Fruit fly (Drosophila melanogaster) whole organism, prepupa: ENCODE results near the gene CG3473.

Experiments
- Blimp-1 ChIP-seq: fragments of 200-800 bp; sonication (Bioruptor generic); optimal IDR thresholded peaks from 3 replicates; lab custom pipeline; 2017; ENCODE audit warnings: missing biosample characterization, missing genetic modification characterization, mild to moderate bottlenecking, moderate library complexity, missing genetic modification reagents
- CG10669 ChIP-seq: fragments of 200-800 bp; sonication (Bioruptor generic); optimal IDR thresholded peaks from 3 replicates; lab custom pipeline; 2018; ENCODE audit warnings: missing biosample characterization, mild to moderate bottlenecking, missing genetic modification characterization, moderate library complexity
- CG11294 ChIP-seq: fragments of 200-800 bp; sonication (Bioruptor generic); IDR thresholded peaks from 2 replicates; pipeline ENCODE4 v1.3.6; 2022; ENCODE audit warnings: missing biosample characterization, missing genetic modification characterization
- CG11762 ChIP-seq: fragments of 200-800 bp; sonication (Bioruptor generic); optimal IDR thresholded peaks from 3 replicates; lab custom pipeline; 2016; ENCODE audit warnings: missing biosample characterization, missing genetic modification characterization; ENCODE audit not compliant: insufficient read depth
- CG11902 ChIP-seq: fragments of 200-800 bp; sonication (Bioruptor generic); optimal IDR thresholded peaks from 3 replicates; lab custom pipeline; 2016; ENCODE audit warnings: missing biosample characterization, missing genetic modification characterization
- CG1621 ChIP-seq: fragments of 200-800 bp; sonication (Bioruptor generic); optimal IDR thresholded peaks from 3 replicates; lab custom pipeline; 2018; ENCODE audit warnings: missing biosample characterization, mild to moderate bottlenecking, missing genetic modification characterization
- CG16779 ChIP-seq: fragments of 200-800 bp; sonication (Bioruptor generic); optimal IDR thresholded peaks from 3 replicates; lab custom pipeline; 2017; ENCODE audit warnings: missing biosample characterization, mild to moderate bottlenecking, missing genetic modification characterization
- CG3032 ChIP-seq: fragments of 200-800 bp; optimal IDR thresholded peaks from 2 replicates; lab custom pipeline; 2019; ENCODE audit warnings: missing biosample characterization, mild to moderate bottlenecking, missing genetic modification characterization, moderate library complexity
- CG31627 ChIP-seq: fragments of 200-800 bp; sonication (Bioruptor generic); optimal IDR thresholded peaks from 3 replicates; lab custom pipeline; 2016; ENCODE audit warnings: missing biosample characterization, missing genetic modification characterization
- CG32006 ChIP-seq: fragments of 200-800 bp; sonication (Bioruptor generic); optimal IDR thresholded peaks from 3 replicates; lab custom pipeline; 2017; ENCODE audit warnings: missing biosample characterization, mild to moderate bottlenecking, missing genetic modification characterization
- CG3919 ChIP-seq: fragments of 200-800 bp; sonication (Bioruptor generic); optimal IDR thresholded peaks from 3 replicates; lab custom pipeline; 2016; ENCODE audit warnings: missing biosample characterization, missing genetic modification characterization
- CG4318 ChIP-seq: fragments of 200-800 bp; sonication (Bioruptor generic); optimal IDR thresholded peaks from 3 replicates; lab custom pipeline; 2017; ENCODE audit warnings: missing biosample characterization, mild to moderate bottlenecking, missing genetic modification characterization
- CG6163 ChIP-seq: fragments of 200-800 bp; sonication (Bioruptor generic); IDR thresholded peaks from 3 replicates; pipeline ENCODE4 v1.3.6; 2022; ENCODE audit warnings: missing biosample characterization, missing genetic modification characterization
- CG6276 ChIP-seq: fragments of 200-800 bp; sonication (Bioruptor generic); optimal IDR thresholded peaks from 2 replicates; lab custom pipeline; 2017; ENCODE audit warnings: missing biosample characterization, mild to moderate bottlenecking, missing genetic modification characterization
- CG6808 ChIP-seq: fragments of 200-800 bp; sonication (Bioruptor generic); optimal IDR thresholded peaks from 3 replicates; lab custom pipeline; 2017; ENCODE audit warnings: missing biosample characterization, missing genetic modification characterization, mild to moderate bottlenecking, moderate library complexity, missing genetic modification reagents
- CG6854 ChIP-seq: fragments of 200-800 bp; sonication (Bioruptor generic); optimal IDR thresholded peaks from 2 replicates; lab custom pipeline; 2017; ENCODE audit warnings: missing biosample characterization, mild to moderate bottlenecking, missing genetic modification characterization
- CG7368 ChIP-seq: fragments of 200-800 bp; sonication (Bioruptor generic); optimal IDR thresholded peaks from 3 replicates; lab custom pipeline; 2016; ENCODE audit warnings: missing biosample characterization, missing genetic modification characterization
- CG8119 ChIP-seq: fragments of 200-800 bp; sonication (Bioruptor generic); IDR thresholded peaks from 3 replicates; pipeline ENCODE4 v1.3.6; 2022; ENCODE audit warnings: missing biosample characterization, missing genetic modification characterization
- CG8319 ChIP-seq: fragments of 200-800 bp; sonication (Bioruptor generic); optimal IDR thresholded peaks from 3 replicates; lab custom pipeline; 2016; ENCODE audit warnings: missing biosample characterization, missing genetic modification characterization
- CG9139 ChIP-seq: fragments of 200-800 bp; sonication (Bioruptor generic); optimal IDR thresholded peaks from 3 replicates; lab custom pipeline; 2017; ENCODE audit warnings: missing biosample characterization, mild to moderate bottlenecking, missing genetic modification characterization
- Eip75B ChIP-seq: fragments of 200-800 bp; sonication (Bioruptor generic); optimal IDR thresholded peaks from 3 replicates; lab custom pipeline; 2016; ENCODE audit warnings: missing biosample characterization, missing genetic modification characterization
- Eip78C ChIP-seq: fragments of 200-800 bp; sonication (Bioruptor generic); peaks from one replicate; lab custom pipeline; 2016; ENCODE audit warnings: missing biosample characterization, missing genetic modification characterization
- Eip93F ChIP-seq: fragments of 200-800 bp; sonication (Bioruptor generic); optimal IDR thresholded peaks from 2 replicates; lab custom pipeline; 2016; ENCODE audit warnings: missing biosample characterization, mild to moderate bottlenecking, missing genetic modification characterization
- Ets21C ChIP-seq: fragments of 200-800 bp; sonication (Bioruptor generic); optimal IDR thresholded peaks from 3 replicates; lab custom pipeline; 2016; ENCODE audit warnings: missing biosample characterization, missing genetic modification characterization
- Ets96B ChIP-seq: fragments of 200-800 bp; optimal IDR thresholded peaks from 2 replicates; lab custom pipeline; 2019; ENCODE audit warnings: missing biosample characterization, mild to moderate bottlenecking, missing genetic modification characterization, moderate library complexity
- Gug ChIP-seq: fragments of 200-800 bp; sonication (Bioruptor generic); IDR thresholded peaks from 2 replicates; pipeline ENCODE4 v1.3.6; 2022; ENCODE audit warnings: missing biosample characterization, missing genetic modification characterization
- Hr38 ChIP-seq: sonication (Bioruptor generic); optimal IDR thresholded peaks from 2 replicates; lab custom pipeline; 2016; ENCODE audit warnings: missing biosample characterization, missing genetic modification characterization
- Hr4 ChIP-seq: fragments of 200-800 bp; sonication (Bioruptor generic); optimal IDR thresholded peaks from 3 replicates; lab custom pipeline; 2016; ENCODE audit warnings: missing biosample characterization, missing genetic modification characterization
- Met ChIP-seq: fragments of 200-800 bp; sonication (Bioruptor generic); optimal IDR thresholded peaks from 3 replicates; lab custom pipeline; 2016; ENCODE audit warnings: missing biosample characterization, missing genetic modification characterization
- OdsH ChIP-seq: fragments of 200-800 bp; sonication (Bioruptor generic); optimal IDR thresholded peaks from 3 replicates; lab custom pipeline; 2016; ENCODE audit warnings: missing biosample characterization, missing genetic modification characterization
- Smox ChIP-seq: fragments of 200-800 bp; sonication (Bioruptor generic); optimal IDR thresholded peaks from 3 replicates; lab custom pipeline; 2016; ENCODE audit warnings: missing biosample characterization, missing genetic modification characterization
- Sox102F ChIP-seq: fragments of 200-800 bp; sonication (Bioruptor generic); optimal IDR thresholded peaks from 2 replicates; lab custom pipeline; 2016; ENCODE audit warnings: missing biosample characterization, mild to moderate bottlenecking, missing genetic modification characterization
- Sox14 ChIP-seq: fragments of 200-800 bp; sonication (Bioruptor generic); optimal IDR thresholded peaks from 3 replicates; lab custom pipeline; 2016; ENCODE audit warnings: missing biosample characterization, missing genetic modification characterization
- achi ChIP-seq: fragments of 200-800 bp; sonication (Bioruptor generic); optimal IDR thresholded peaks from 3 replicates; lab custom pipeline; 2016; ENCODE audit warnings: missing biosample characterization, missing genetic modification characterization
- acj6 ChIP-seq: fragments of 200-800 bp; sonication (Bioruptor generic); optimal IDR thresholded peaks from 3 replicates; lab custom pipeline; 2016; ENCODE audit warnings: missing biosample characterization, missing genetic modification characterization
- dac ChIP-seq: fragments of 200-800 bp; sonication (Bioruptor generic); optimal IDR thresholded peaks from 2 replicates; lab custom pipeline; 2017; ENCODE audit warnings: missing biosample characterization, mild to moderate bottlenecking, missing genetic modification characterization
- dsx ChIP-seq: fragments of 200-800 bp; optimal IDR thresholded peaks from 3 replicates; lab custom pipeline; 2019; ENCODE audit warnings: missing biosample characterization, mild to moderate bottlenecking, missing genetic modification characterization, moderate library complexity; ENCODE audit not compliant: poor library complexity, severe bottlenecking
- eg ChIP-seq: fragments of 200-800 bp; sonication (Bioruptor generic); IDR thresholded peaks from 3 replicates; pipeline ENCODE4 v1.3.6; 2022; ENCODE audit warnings: missing biosample characterization, missing genetic modification characterization
- esn ChIP-seq: fragments of 200-800 bp; sonication (Bioruptor generic); optimal IDR thresholded peaks from 2 replicates; lab custom pipeline; 2016; ENCODE audit warnings: missing biosample characterization, mild to moderate bottlenecking, missing genetic modification characterization, moderate library complexity
- fd59A ChIP-seq: fragments of 200-800 bp; sonication (Bioruptor generic); optimal IDR thresholded peaks from 2 replicates; lab custom pipeline; 2017; ENCODE audit warnings: missing biosample characterization, mild to moderate bottlenecking, missing genetic modification characterization, missing genetic modification reagents
- fd85E ChIP-seq: fragments of 200-800 bp; sonication (Bioruptor generic); optimal IDR thresholded peaks from 3 replicates; lab custom pipeline; 2016; ENCODE audit warnings: missing biosample characterization, missing genetic modification characterization
- fkh ChIP-seq: fragments of 200-800 bp; sonication (Bioruptor generic); optimal IDR thresholded peaks from 3 replicates; lab custom pipeline; 2017; ENCODE audit warnings: missing biosample characterization, mild to moderate bottlenecking, missing genetic modification characterization, moderate library complexity
- lz ChIP-seq: fragments of 200-800 bp; sonication (Bioruptor generic); optimal IDR thresholded peaks from 3 replicates; lab custom pipeline; 2016; ENCODE audit warnings: missing biosample characterization, missing genetic modification characterization
- net ChIP-seq: fragments of 200-800 bp; sonication (Bioruptor generic); optimal IDR thresholded peaks from 3 replicates; lab custom pipeline; 2016; ENCODE audit warnings: missing biosample characterization, missing genetic modification characterization
- pdm3 ChIP-seq: fragments of 200-800 bp; sonication (Bioruptor generic); optimal IDR thresholded peaks from 3 replicates; lab custom pipeline; 2016; ENCODE audit warnings: missing biosample characterization, missing genetic modification characterization
- salr ChIP-seq, 2 experiments: fragments of 200-800 bp; sonication (Bioruptor generic); optimal IDR thresholded peaks; 3 replicates each; lab custom pipeline; 2016 to 2018; ENCODE audit warnings: missing biosample characterization in 2 of 2, missing genetic modification characterization in 2 of 2, mild to moderate bottlenecking in 1 of 2
- spab ChIP-seq: fragments of 200-800 bp; sonication (Bioruptor generic); optimal IDR thresholded peaks from 2 replicates; lab custom pipeline; 2017; ENCODE audit warnings: missing biosample characterization, mild to moderate bottlenecking, missing genetic modification characterization, missing genetic modification reagents
- ss ChIP-seq, 2 experiments: fragments of 200-800 bp; sonication (Bioruptor generic); optimal IDR thresholded peaks; 2 replicates in 1 of 2; 3 replicates in 1 of 2; lab custom pipeline; 2017 to 2018; ENCODE audit warnings: mild to moderate bottlenecking in 2 of 2, missing biosample characterization in 2 of 2, missing genetic modification characterization in 2 of 2, moderate library complexity in 1 of 2
- svp ChIP-seq: fragments of 200-800 bp; sonication (Bioruptor generic); peaks from one replicate; lab custom pipeline; 2016; ENCODE audit warnings: missing biosample characterization, missing genetic modification characterization
- vri ChIP-seq: fragments of 200-800 bp; sonication (Bioruptor generic); optimal IDR thresholded peaks from 3 replicates; lab custom pipeline; 2016; ENCODE audit warnings: missing biosample characterization, mild to moderate bottlenecking, missing genetic modification characterization

The CG3473 gene

DNA sequence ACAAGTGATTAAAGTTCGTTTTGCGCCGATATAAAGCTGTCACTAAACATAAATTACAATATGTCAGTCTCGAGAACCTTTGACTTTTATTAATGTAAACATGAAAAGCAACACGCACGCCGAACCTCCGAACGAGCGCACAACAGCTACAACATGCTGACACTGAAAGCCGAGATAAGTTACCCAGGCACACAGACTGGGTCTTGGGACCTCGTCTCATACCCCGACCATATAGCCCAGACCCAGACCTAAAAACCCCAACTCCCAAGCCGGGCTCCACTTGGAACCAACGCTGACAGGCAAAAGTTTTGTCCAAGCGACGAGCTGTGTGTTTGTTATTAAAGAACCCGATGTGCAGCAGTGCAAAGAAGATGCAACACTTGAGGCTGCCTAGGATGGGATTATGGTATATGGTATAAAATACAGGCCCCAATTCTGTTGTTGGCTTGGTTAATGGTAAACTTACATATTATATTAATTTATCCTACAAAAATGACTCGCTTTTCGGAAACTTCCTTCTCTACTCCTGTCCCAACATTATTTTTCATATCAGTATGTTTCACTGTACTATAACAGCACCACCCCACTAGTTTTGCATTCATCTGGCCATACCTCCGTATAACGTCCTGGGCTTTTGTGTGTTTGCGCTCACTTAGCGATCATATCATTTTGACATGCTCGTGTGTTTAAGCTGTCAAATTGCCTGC, 34.4 kb downstream of the CG3473 start:
- peak; percentile 78 for TF ChIP-seq CG6163
- no peak for TF ChIP-seq fd85E (GFP tag; lab: Kevin White, UChicago)
- TF ChIP-seq Eip78C: peak; percentile 85
- TF ChIP-seq Eip93F: no peak
- TF ChIP-seq CG8119 (GFP tag; lab: Robert Waterston, UW): peak; percentile 60; the same call in 1 of the 3 replicates
- TF ChIP-seq CG10669 (GFP tag; lab: Kevin White, UChicago): peak; percentile 11
- TF ChIP-seq CG3919: peak; percentile 59
- TF ChIP-seq CG6808 (GFP tag; lab: Kevin White, UChicago): peak; percentile 26
- TF ChIP-seq Ets96B: peak; percentile 71
- TF ChIP-seq Hr38: no peak
- TF ChIP-seq CG4318 (GFP tag; lab: Kevin White, UChicago): peak; percentile 21
- no peak for TF ChIP-seq CG6276 (GFP tag; lab: Kevin White, UChicago)
- TF ChIP-seq CG11294 (GFP tag; lab: Robert Waterston, UW): 0 out of 2 replicates have a peak, but pooled peaks have one; percentile 15
- TF ChIP-seq CG31627: no peak
- peak; percentile 44 for TF ChIP-seq pdm3 (GFP tag; lab: Kevin White, UChicago)
- TF ChIP-seq CG3032 (tag; lab: Kevin White, UChicago): peak; percentile 44
- peak; percentile 50 for TF ChIP-seq fd59A
- peak; percentile 21 for TF ChIP-seq Eip75B (GFP tag; lab: Kevin White, UChicago)
- peak; percentile 63 for TF ChIP-seq Hr4 (GFP tag; lab: Kevin White, UChicago)
- peak; percentile 56 for TF ChIP-seq acj6 (GFP tag; lab: Kevin White, UChicago)
- TF ChIP-seq eg: peak; percentile 63; the same call in 2 of the 3 replicates
- peak; percentile 55 for TF ChIP-seq Sox14
- TF ChIP-seq Gug (GFP tag; lab: Robert Waterston, UW): 0 out of 2 replicates have a peak, but pooled peaks have one; percentile 15
- no peak for TF ChIP-seq Blimp-1 (GFP tag; lab: Kevin White, UChicago)
- no peak for TF ChIP-seq Ets21C
- TF ChIP-seq CG11762: no peak
- TF ChIP-seq OdsH (GFP tag; lab: Kevin White, UChicago): peak; percentile 66
- peak; percentile 39 for TF ChIP-seq dsx
- no peak for TF ChIP-seq CG6854 (GFP tag; lab: Kevin White, UChicago)
- no peak for TF ChIP-seq CG8319 (GFP tag; lab: Kevin White, UChicago)
- TF ChIP-seq dac: peak; percentile 29
- peak; percentile 65 for TF ChIP-seq CG32006 (GFP tag; lab: Kevin White, UChicago)
- TF ChIP-seq fkh: no peak
- no peak for TF ChIP-seq CG9139 (GFP tag; lab: Kevin White, UChicago)
- peak; percentile 15 to 33 for TF ChIP-seq salr (GFP tag; optimal IDR thresholded peaks at IDR 0.05; lab: Kevin White, UChicago)
- no peak for TF ChIP-seq CG16779 (tag; lab: Kevin White, UChicago)
- TF ChIP-seq Sox102F: no peak
- no peak for TF ChIP-seq lz (GFP tag; lab: Kevin White, UChicago)
- no peak for TF ChIP-seq CG7368 (GFP tag; lab: Kevin White, UChicago)
- no peak for TF ChIP-seq Met (GFP tag; lab: Kevin White, UChicago)
- TF ChIP-seq vri (GFP tag; lab: Kevin White, UChicago): no peak
- TF ChIP-seq CG11902 (GFP tag; lab: Kevin White, UChicago): no peak
- TF ChIP-seq achi (GFP tag; lab: Kevin White, UChicago): peak; percentile 54
- TF ChIP-seq ss (GFP tag; optimal IDR thresholded peaks at IDR 0.05; lab: Kevin White, UChicago): peak; percentile 20 to 81
- TF ChIP-seq svp (GFP tag; lab: Kevin White, UChicago): peak; percentile 75
- peak; percentile 42 for TF ChIP-seq spab (GFP tag; lab: Kevin White, UChicago)
- TF ChIP-seq esn (GFP tag; lab: Kevin White, UChicago): no peak
- peak; percentile 36 for TF ChIP-seq CG1621 (tag; lab: Kevin White, UChicago)
- no peak for TF ChIP-seq net (GFP tag; lab: Kevin White, UChicago)
- no peak for TF ChIP-seq Smox (GFP tag; lab: Kevin White, UChicago)
